Fruit fly (Drosophila melanogaster): ENCODE measurements around the gene CG6321.
A peak's percentile ranks its signal among the peaks of the same experiment; 100 is the strongest.

Gene CG6321

DNA sequence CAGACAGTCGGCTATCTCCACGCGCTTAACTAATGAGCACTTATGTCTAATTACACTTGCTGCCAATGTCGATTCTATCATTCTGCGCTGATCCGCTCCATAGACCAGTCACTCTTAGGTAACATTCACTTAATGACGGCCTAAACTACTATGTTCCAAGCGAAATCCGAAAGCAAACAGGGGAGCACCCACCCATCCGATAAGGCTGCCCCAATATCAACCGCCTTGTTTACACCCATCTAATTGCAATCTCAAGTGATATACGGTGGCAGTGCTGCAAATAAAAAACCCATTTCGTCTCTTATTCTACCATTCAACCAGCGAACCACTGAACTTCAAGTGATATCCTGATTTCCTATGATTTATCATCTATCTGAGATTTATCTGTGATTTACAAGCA lies 11.6 kb downstream of the CG6321 start:
- TF ChIP-seq CG13204 (GFP tag; optimal IDR thresholded peaks at IDR 0.05) (no peak), CG34367 (tag; optimal IDR thresholded peaks at IDR 0.05) (no peak), Pif1A (GFP tag; optimal IDR thresholded peaks at IDR 0.05) (no peak), rn (GFP tag; IDR thresholded peaks at IDR 0.05) (no peak), CG32121 (GFP tag; IDR thresholded peaks at IDR 0.05) (0 out of 2 replicates have a peak, but pooled peaks have one; percentile 12), gl (tag; optimal IDR thresholded peaks at IDR 0.05) (no peak), D1 (tag; optimal IDR thresholded peaks at IDR 0.05) (no peak), EcR (GFP tag; optimal IDR thresholded peaks at IDR 0.05) (no peak)

DNA sequence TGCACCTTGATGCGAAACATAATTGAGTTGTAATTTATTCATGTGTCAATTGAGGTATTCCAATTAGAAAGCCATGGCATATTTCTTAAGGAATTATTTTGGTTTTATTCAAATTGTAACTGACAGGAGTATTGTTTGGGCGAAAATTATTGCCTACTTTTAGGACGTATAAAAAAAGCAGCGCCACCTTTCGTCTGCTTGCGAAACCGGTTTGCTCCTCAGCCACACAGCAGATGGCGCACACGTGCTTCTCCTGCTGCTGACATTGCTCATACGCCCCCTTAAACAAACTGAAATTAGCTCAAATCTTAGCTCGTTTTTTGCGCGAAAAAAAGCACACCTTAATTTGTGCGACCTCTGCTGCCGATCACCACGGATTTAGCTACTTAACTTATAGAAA lies 13.1 kb downstream of the CG6321 start:
- TF ChIP-seq CG32121 (GFP tag; IDR thresholded peaks at IDR 0.05) = 0 out of 2 replicates have a peak, but pooled peaks have one; percentile 36
- no peak for TF ChIP-seq CG13204 (GFP tag; optimal IDR thresholded peaks at IDR 0.05)
- peak; percentile 79 for TF ChIP-seq CG4496 (GFP tag; IDR thresholded peaks at IDR 0.05)
- no peak for TF ChIP-seq CG12605 (GFP tag; IDR thresholded peaks at IDR 0.05)
- peak; percentile 45; the same call in 1 of the 2 replicates for TF ChIP-seq Ets98B (GFP tag; IDR thresholded peaks at IDR 0.05)
- TF ChIP-seq CG8159 (tag; optimal IDR thresholded peaks at IDR 0.05) = no peak
- TF ChIP-seq gl (tag; optimal IDR thresholded peaks at IDR 0.05) = peak; percentile 1
- TF ChIP-seq rn (GFP tag; IDR thresholded peaks at IDR 0.05) = no peak
- peak; percentile 65 for TF ChIP-seq D1 (tag; optimal IDR thresholded peaks at IDR 0.05)
- no peak for TF ChIP-seq fd96Ca (GFP tag; IDR thresholded peaks at IDR 0.05)
- peak; percentile 68 for TF ChIP-seq Snoo (tag; optimal IDR thresholded peaks at IDR 0.05)
- TF ChIP-seq CG14655 (GFP tag; optimal IDR thresholded peaks at IDR 0.05) = no peak
- TF ChIP-seq CG34367 (tag; optimal IDR thresholded peaks at IDR 0.05) = peak; percentile 29
- TF ChIP-seq CG15710 (tag; optimal IDR thresholded peaks at IDR 0.05) = no peak
- peak; percentile 13 for TF ChIP-seq Pif1A (GFP tag; optimal IDR thresholded peaks at IDR 0.05)

DNA sequence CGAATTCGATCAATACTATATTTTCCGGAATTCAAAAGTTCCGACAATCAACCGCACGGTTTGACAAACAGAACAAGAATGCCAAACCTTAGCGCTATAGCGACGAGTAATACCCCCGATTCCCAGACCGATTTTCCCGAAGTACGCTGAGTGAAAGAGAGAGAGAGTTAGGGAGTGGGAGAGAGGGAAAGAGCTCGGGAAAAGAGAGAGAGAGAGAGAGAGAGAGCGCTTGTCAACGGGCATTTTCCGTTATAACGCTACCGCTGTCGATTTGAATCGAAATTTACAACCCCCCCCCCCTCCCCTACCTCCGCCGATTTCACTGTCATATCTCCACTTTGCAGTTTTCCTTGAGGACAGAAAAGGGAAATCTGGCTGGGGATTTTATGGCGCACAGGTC lies 14.5 kb downstream of the CG6321 start:
- TF ChIP-seq CG10348 (GFP tag; IDR thresholded peaks at IDR 0.05) = no peak
- TF ChIP-seq CG14655 (GFP tag; optimal IDR thresholded peaks at IDR 0.05) = no peak
- no peak for TF ChIP-seq Pif1B (GFP tag; optimal IDR thresholded peaks at IDR 0.05)
- no peak for TF ChIP-seq CG8159 (tag; optimal IDR thresholded peaks at IDR 0.05)
- no peak for TF ChIP-seq CG9948 (tag; optimal IDR thresholded peaks at IDR 0.05)
- no peak for TF ChIP-seq CG4496 (GFP tag; IDR thresholded peaks at IDR 0.05)
- no peak for TF ChIP-seq gl (tag; optimal IDR thresholded peaks at IDR 0.05)
- no peak for TF ChIP-seq Snoo (tag; optimal IDR thresholded peaks at IDR 0.05)
- no peak for TF ChIP-seq Ets98B (GFP tag; IDR thresholded peaks at IDR 0.05)

DNA sequence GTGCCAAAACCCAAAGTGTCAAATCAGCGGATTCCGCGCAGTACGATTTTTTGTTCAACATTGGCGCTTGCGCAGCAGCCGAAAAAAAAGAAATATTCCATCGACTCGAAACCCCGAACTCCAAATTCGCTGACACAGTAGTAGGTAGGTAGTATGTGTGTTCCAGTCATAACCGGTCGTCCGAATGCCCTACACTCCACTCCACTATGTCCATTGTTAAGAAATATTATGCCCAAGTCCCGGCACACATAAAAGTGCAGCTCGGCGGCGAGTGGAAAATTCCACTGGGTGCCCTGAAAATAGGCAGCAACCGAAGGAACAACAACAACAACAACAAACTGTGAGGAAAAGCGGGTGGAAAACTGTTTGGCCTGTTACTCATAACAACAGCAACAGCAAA lies 16.0 kb downstream of the CG6321 start:
- TF ChIP-seq Pif1A (GFP tag; optimal IDR thresholded peaks at IDR 0.05) (no peak), Ets98B (GFP tag; IDR thresholded peaks at IDR 0.05) (no peak), CG9948 (tag; optimal IDR thresholded peaks at IDR 0.05) (no peak), CG10348 (GFP tag; IDR thresholded peaks at IDR 0.05) (no peak), Pif1B (GFP tag; optimal IDR thresholded peaks at IDR 0.05) (no peak), gl (tag; optimal IDR thresholded peaks at IDR 0.05) (no peak), CG34367 (tag; optimal IDR thresholded peaks at IDR 0.05) (no peak), CG17806 (tag; optimal IDR thresholded peaks at IDR 0.05) (no peak), CG8301 (tag; optimal IDR thresholded peaks at IDR 0.05) (no peak), CG15710 (tag; optimal IDR thresholded peaks at IDR 0.05) (no peak), CG12605 (GFP tag; IDR thresholded peaks at IDR 0.05) (no peak), CG32121 (GFP tag; IDR thresholded peaks at IDR 0.05) (no peak), CG14655 (GFP tag; optimal IDR thresholded peaks at IDR 0.05) (no peak)

DNA sequence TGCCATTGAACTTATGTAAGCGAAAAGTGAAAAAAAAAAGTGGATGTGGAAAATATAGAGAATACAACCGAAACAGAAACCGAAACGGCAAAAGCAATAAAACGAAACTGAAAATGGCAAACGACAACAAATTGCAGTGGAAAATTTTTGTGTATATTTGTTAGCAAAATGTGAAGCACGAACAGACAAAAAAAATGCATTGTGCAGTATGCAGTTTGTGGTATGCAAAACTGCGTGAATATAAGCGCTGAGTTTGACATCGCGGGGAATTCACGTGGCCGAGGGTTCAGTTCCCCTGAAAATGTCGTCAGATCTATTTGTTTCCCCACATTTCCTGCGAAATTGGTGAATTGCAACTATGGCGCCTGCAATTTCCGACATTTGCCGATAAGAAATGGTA lies 17.4 kb downstream of the CG6321 start:
- TF ChIP-seq CG9948 (tag; optimal IDR thresholded peaks at IDR 0.05) (no peak), CG15710 (tag; optimal IDR thresholded peaks at IDR 0.05) (no peak), Pif1B (GFP tag; optimal IDR thresholded peaks at IDR 0.05) (no peak), CG32121 (GFP tag; IDR thresholded peaks at IDR 0.05) (no peak), rn (GFP tag; IDR thresholded peaks at IDR 0.05) (no peak), CG12605 (GFP tag; IDR thresholded peaks at IDR 0.05) (no peak), CG17806 (tag; optimal IDR thresholded peaks at IDR 0.05) (no peak), Ets98B (GFP tag; IDR thresholded peaks at IDR 0.05) (no peak), CG13204 (GFP tag; optimal IDR thresholded peaks at IDR 0.05) (no peak), CG10348 (GFP tag; IDR thresholded peaks at IDR 0.05) (no peak)

DNA sequence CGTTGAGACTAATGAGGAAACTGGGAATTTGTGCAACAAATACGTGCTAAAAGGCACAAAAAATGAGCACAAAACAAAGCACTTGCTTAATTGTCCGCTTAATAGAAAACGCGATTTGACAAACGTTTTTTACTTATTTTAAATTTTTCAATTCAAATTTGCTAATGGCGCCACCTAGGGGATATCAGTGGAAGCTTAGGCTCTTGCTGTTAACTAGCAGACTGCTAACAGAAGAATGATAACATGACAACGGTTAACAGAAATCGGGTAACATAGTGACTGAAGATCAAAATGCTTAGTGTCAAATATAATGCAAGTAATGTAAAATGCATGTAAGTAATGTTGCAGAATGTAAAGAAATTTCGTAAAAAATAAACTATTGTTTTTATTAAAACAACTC lies 19.8 kb downstream of the CG6321 start:
- TF ChIP-seq CG15710 (tag; optimal IDR thresholded peaks at IDR 0.05) (no peak), Pif1B (GFP tag; optimal IDR thresholded peaks at IDR 0.05) (no peak), CG34367 (tag; optimal IDR thresholded peaks at IDR 0.05) (no peak), Ets98B (GFP tag; IDR thresholded peaks at IDR 0.05) (no peak)

DNA sequence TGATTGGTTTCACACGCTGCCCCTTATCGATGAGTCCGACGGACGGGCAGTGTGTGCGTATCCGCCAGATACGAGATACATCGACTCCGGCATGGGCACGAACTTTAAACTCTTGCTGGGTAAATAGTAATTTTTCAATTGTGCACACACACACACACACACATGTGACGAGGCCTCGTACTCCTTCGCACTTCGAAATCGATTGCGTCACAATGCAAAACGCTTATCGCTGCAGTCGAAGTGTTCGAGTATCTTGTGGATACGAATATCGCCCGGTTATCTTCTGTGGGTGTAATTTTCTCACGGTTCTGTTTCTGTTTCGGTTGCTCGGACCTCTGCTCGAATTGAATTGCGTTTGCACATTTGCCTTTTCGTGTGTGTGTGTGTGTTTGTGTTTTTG lies 26.0 kb downstream of the CG6321 start:
- TF ChIP-seq CG13204 (GFP tag; optimal IDR thresholded peaks at IDR 0.05) (no peak), CG12605 (GFP tag; IDR thresholded peaks at IDR 0.05) (no peak), Ets98B (GFP tag; IDR thresholded peaks at IDR 0.05) (no peak), CG9948 (tag; optimal IDR thresholded peaks at IDR 0.05) (no peak), CG34367 (tag; optimal IDR thresholded peaks at IDR 0.05) (no peak), CG8301 (tag; optimal IDR thresholded peaks at IDR 0.05) (no peak), EcR (GFP tag; optimal IDR thresholded peaks at IDR 0.05) (no peak), D1 (tag; optimal IDR thresholded peaks at IDR 0.05) (no peak), CG14655 (GFP tag; optimal IDR thresholded peaks at IDR 0.05) (no peak), Pif1A (GFP tag; optimal IDR thresholded peaks at IDR 0.05) (no peak), CG32121 (GFP tag; IDR thresholded peaks at IDR 0.05) (no peak), CG17806 (tag; optimal IDR thresholded peaks at IDR 0.05) (no peak)
